Worm (Caenorhabditis elegans) whole organism, late embryonic: ENCODE results near the gene C23G10.11.

ENCODE experiments used
- C08G9.2 ChIP-seq: sonication (generic microtip); optimal IDR thresholded peaks from 2 replicates; lab custom pipeline; 2016; ENCODE audit warnings: mild to moderate bottlenecking, missing genetic modification characterization, moderate library complexity, missing compliant biosample characterization
- C38D4.7 ChIP-seq: fragments of 200-800 bp; sonication (Bioruptor generic); optimal IDR thresholded peaks from 2 replicates; lab custom pipeline; 2018; ENCODE audit warnings: mild to moderate bottlenecking, missing genetic modification characterization, moderate library complexity, missing compliant biosample characterization
- K02D7.2 ChIP-seq: sonication (generic microtip); optimal IDR thresholded peaks from 2 replicates; lab custom pipeline; 2017; ENCODE audit warnings: mild to moderate bottlenecking, missing genetic modification characterization, missing compliant biosample characterization
- K09A11.1 ChIP-seq: sonication (generic microtip); optimal IDR thresholded peaks from 2 replicates; lab custom pipeline; 2017; ENCODE audit warnings: antibody characterized with exemption, mild to moderate bottlenecking, missing genetic modification characterization, missing compliant biosample characterization; ENCODE audit not compliant: insufficient read depth
- ceh-14 ChIP-seq: sonication (generic microtip); optimal IDR thresholded peaks from 2 replicates; lab custom pipeline; 2016; ENCODE audit warnings: missing genotype, missing genetic modification characterization, missing compliant biosample characterization
- ceh-18 ChIP-seq: sonication (generic microtip); optimal IDR thresholded peaks from 2 replicates; lab custom pipeline; 2016; ENCODE audit warnings: missing genetic modification characterization, missing compliant biosample characterization
- ceh-22 ChIP-seq: sonication (generic microtip); optimal IDR thresholded peaks from 2 replicates; lab custom pipeline; 2017; ENCODE audit warnings: missing biosample characterization, missing genetic modification characterization
- ceh-24 ChIP-seq: sonication (generic microtip); optimal IDR thresholded peaks from 2 replicates; lab custom pipeline; 2016; ENCODE audit warnings: mild to moderate bottlenecking, missing genetic modification characterization, missing compliant biosample characterization
- ceh-31 ChIP-seq: sonication (generic microtip); optimal IDR thresholded peaks from 2 replicates; lab custom pipeline; 2016; ENCODE audit warnings: missing genetic modification characterization, missing compliant biosample characterization
- ceh-45 ChIP-seq: fragments of 200-800 bp; sonication (Bioruptor generic); IDR thresholded peaks from 2 replicates; pipeline ENCODE4 v1.3.6; 2022; ENCODE audit warnings: missing genetic modification reagents, missing genetic modification characterization, missing compliant biosample characterization
- ceh-9 ChIP-seq: sonication (generic microtip); optimal IDR thresholded peaks from 2 replicates; lab custom pipeline; 2016; ENCODE audit warnings: mild to moderate bottlenecking, missing genetic modification characterization, inconsistent platforms, missing compliant biosample characterization
- che-1 ChIP-seq: sonication (generic microtip); optimal IDR thresholded peaks from 2 replicates; lab custom pipeline; 2016; ENCODE audit warnings: mild to moderate bottlenecking, missing genetic modification characterization, missing compliant biosample characterization
- dmd-4 ChIP-seq: sonication (generic microtip); optimal IDR thresholded peaks from 2 replicates; lab custom pipeline; 2016; ENCODE audit warnings: borderline replicate concordance, missing genetic modification characterization, missing compliant biosample characterization
- elt-2 ChIP-seq: sonication (generic microtip); optimal IDR thresholded peaks from 2 replicates; lab custom pipeline; 2016; ENCODE audit warnings: missing genetic modification reagents, missing genetic modification characterization, missing compliant biosample characterization
- fkh-6 ChIP-seq: sonication (generic microtip); optimal IDR thresholded peaks from 2 replicates; lab custom pipeline; 2016; ENCODE audit warnings: missing genetic modification characterization, missing compliant biosample characterization
- gmeb-2 ChIP-seq: sonication (generic microtip); optimal IDR thresholded peaks from 2 replicates; lab custom pipeline; 2016; ENCODE audit warnings: missing genetic modification characterization, inconsistent platforms, missing compliant biosample characterization
- hlh-15 ChIP-seq: sonication (generic microtip); optimal IDR thresholded peaks from 2 replicates; lab custom pipeline; 2016; ENCODE audit warnings: missing genetic modification characterization, missing compliant biosample characterization
- lim-6 ChIP-seq: sonication (generic microtip); optimal IDR thresholded peaks from 2 replicates; lab custom pipeline; 2016; ENCODE audit warnings: missing genetic modification characterization, missing compliant biosample characterization
- mec-3 ChIP-seq: sonication (generic microtip); optimal IDR thresholded peaks from 2 replicates; lab custom pipeline; 2016; ENCODE audit warnings: borderline replicate concordance, missing genetic modification characterization, missing compliant biosample characterization
- nfya-1 ChIP-seq: sonication (generic microtip); optimal IDR thresholded peaks from 2 replicates; lab custom pipeline; 2017; ENCODE audit warnings: missing genetic modification characterization, mild to moderate bottlenecking, missing compliant biosample characterization, antibody characterized with exemption, moderate library complexity
- nhr-11 ChIP-seq: fragments of 150-350 bp; optimal IDR thresholded peaks from 2 replicates; lab custom pipeline; 2014; ENCODE audit warnings: missing biosample characterization, missing genetic modification characterization
- npax-4 ChIP-seq: sonication (generic microtip); optimal IDR thresholded peaks from 2 replicates; lab custom pipeline; 2016; ENCODE audit warnings: missing genetic modification characterization, missing compliant biosample characterization
- pag-3 ChIP-seq: sonication (generic microtip); optimal IDR thresholded peaks from 2 replicates; lab custom pipeline; 2016; ENCODE audit warnings: missing compliant biosample characterization, missing genetic modification characterization, borderline replicate concordance
- pat-9 ChIP-seq: fragments of 200-800 bp; sonication (Bioruptor generic); optimal IDR thresholded peaks from 2 replicates; lab custom pipeline; 2018; ENCODE audit warnings: mild to moderate bottlenecking, missing genetic modification characterization, moderate library complexity, missing compliant biosample characterization
- pax-1 ChIP-seq: fragments of 150-350 bp; optimal IDR thresholded peaks from 2 replicates; lab custom pipeline; 2014; ENCODE audit warnings: missing biosample characterization, missing genetic modification characterization
- pha-2 ChIP-seq: sonication (generic microtip); optimal IDR thresholded peaks from 2 replicates; lab custom pipeline; 2017; ENCODE audit warnings: mild to moderate bottlenecking, missing genetic modification characterization, missing compliant biosample characterization
- pha-4 ChIP-seq: fragments of 150-350 bp; optimal IDR thresholded peaks from 2 replicates; lab custom pipeline; 2018; ENCODE audit warnings: missing biosample characterization, missing genetic modification reagents, missing genetic modification characterization
- ref-2 ChIP-seq: sonication (generic microtip); optimal IDR thresholded peaks from 2 replicates; lab custom pipeline; 2016; ENCODE audit warnings: missing genetic modification characterization, missing compliant biosample characterization
- rnt-1 ChIP-seq: sonication (generic microtip); optimal IDR thresholded peaks from 2 replicates; lab custom pipeline; 2016; ENCODE audit warnings: missing genetic modification characterization, missing compliant biosample characterization
- sox-4 ChIP-seq: sonication (generic microtip); optimal IDR thresholded peaks from 2 replicates; lab custom pipeline; 2017; ENCODE audit warnings: mild to moderate bottlenecking, missing genetic modification characterization, inconsistent platforms, missing compliant biosample characterization
- unc-3 ChIP-seq, 2 experiments: fragments of 200-800 bp in 1 of 2; sonication (Bioruptor generic) in 1 of 2; sonication (generic microtip) in 1 of 2; conservative IDR thresholded peaks in 1 of 2; optimal IDR thresholded peaks in 1 of 2; 2 replicates each; pipeline versions ENCODE4 v1.3.6 to Lab custom; 2016 to 2022; ENCODE audit warnings: missing compliant biosample characterization in 2 of 2, missing genetic modification characterization in 2 of 2, missing genetic modification reagents in 1 of 2
- unc-42 ChIP-seq: sonication (generic microtip); optimal IDR thresholded peaks from 2 replicates; lab custom pipeline; 2016; ENCODE audit warnings: missing genotype, missing genetic modification characterization, missing compliant biosample characterization
- unc-55 ChIP-seq: sonication (generic microtip); optimal IDR thresholded peaks from 2 replicates; lab custom pipeline; 2017; ENCODE audit warnings: missing biosample characterization, missing genetic modification reagents, missing genetic modification characterization
- unc-86 ChIP-seq: sonication (generic microtip); optimal IDR thresholded peaks from 2 replicates; lab custom pipeline; 2016; ENCODE audit warnings: missing genetic modification characterization, missing compliant biosample characterization

C23G10.11 gene

ce11 chrIII:6176761-6177160, 38.6 kb downstream of the C23G10.11 start, which contains the start of gene F42A10.6:
TSS of gene F42A10.6 (minus strand) at chrIII:6176861.
- TF ChIP-seq ceh-45 (GFP tag; lab: Robert Waterston, UW) (no peak), ceh-18 (tag; lab: Kevin White, UChicago) (no peak), lim-6 (no peak), K09A11.1 (tag; lab: Kevin White, UChicago) (no peak), C38D4.7 (no peak), pha-2 (no peak), ceh-14 (no peak), ceh-31 (tag; lab: Kevin White, UChicago) (no peak), K02D7.2 (tag; lab: Kevin White, UChicago) (no peak), npax-4 (tag; lab: Kevin White, UChicago) (no peak), che-1 (tag; lab: Kevin White, UChicago) (no peak), pag-3 (tag; lab: Kevin White, UChicago) (no peak), ref-2 (tag; lab: Kevin White, UChicago) (no peak), unc-42 (tag; lab: Kevin White, UChicago) (no peak), unc-3 (GFP tag; conservative IDR thresholded peaks at IDR 0.05; lab: Robert Waterston, UW) (no peak), unc-3 (tag; optimal IDR thresholded peaks at IDR 0.05; lab: Kevin White, UChicago) (no peak), C08G9.2 (tag; lab: Kevin White, UChicago) (no peak), pha-4 (tag; lab: Kevin White, UChicago) (no peak), pat-9 (tag; lab: Kevin White, UChicago) (no peak)

ce11 chrIII:6176172-6176571, 39.2 kb downstream of the C23G10.11 start:
- no peak for TF ChIP-seq unc-55 (GFP tag; lab: Kevin White, UChicago)
- no peak for TF ChIP-seq ceh-24 (tag; lab: Kevin White, UChicago)
- TF ChIP-seq gmeb-2 (tag; lab: Kevin White, UChicago): no peak
- TF ChIP-seq mec-3 (tag; lab: Kevin White, UChicago): no peak
- TF ChIP-seq ceh-22: no peak
- TF ChIP-seq elt-2 (tag; lab: Kevin White, UChicago): no peak
- no peak for TF ChIP-seq sox-4 (tag; lab: Kevin White, UChicago)
- TF ChIP-seq lim-6: no peak
- no peak for TF ChIP-seq ceh-14
- TF ChIP-seq dmd-4 (tag; lab: Kevin White, UChicago): no peak
- no peak for TF ChIP-seq hlh-15 (tag; lab: Kevin White, UChicago)
- TF ChIP-seq nhr-11 (tag; lab: Kevin White, UChicago): no peak
- TF ChIP-seq ceh-9 (tag; lab: Kevin White, UChicago): no peak
- TF ChIP-seq ref-2 (tag; lab: Kevin White, UChicago): no peak

ce11 chrIII:6173020-6173597, 42.3 kb downstream of the C23G10.11 start, which contains the start of the genes abcf-3 and F42A10.5:
TSS of gene abcf-3 (plus strand) at chrIII:6173403.
TSS of gene F42A10.5 (minus strand) at chrIII:6173477.
- TF ChIP-seq C38D4.7: no peak
- no peak for TF ChIP-seq unc-86
- no peak for TF ChIP-seq unc-3 (GFP tag; conservative IDR thresholded peaks at IDR 0.05; lab: Robert Waterston, UW)
- TF ChIP-seq unc-3 (tag; optimal IDR thresholded peaks at IDR 0.05; lab: Kevin White, UChicago): no peak
- peak; percentile 32 for TF ChIP-seq nfya-1 (tag; lab: Kevin White, UChicago)
- peak; percentile 18 for TF ChIP-seq elt-2 (tag; lab: Kevin White, UChicago)

- TF ChIP-seq pha-2: no peak
- no peak for TF ChIP-seq fkh-6 (tag; lab: Kevin White, UChicago)
- TF ChIP-seq pax-1 (tag; lab: Kevin White, UChicago): peak; percentile 72
- TF ChIP-seq lim-6: no peak
- TF ChIP-seq rnt-1: peak; percentile 42
- no peak for TF ChIP-seq ceh-14
- no peak for TF ChIP-seq mec-3 (tag; lab: Kevin White, UChicago)
- TF ChIP-seq nfya-1 (tag; lab: Kevin White, UChicago): peak; percentile 35
- TF ChIP-seq unc-55 (GFP tag; lab: Kevin White, UChicago): peak; percentile 44
- peak; percentile 31 for TF ChIP-seq ceh-31 (tag; lab: Kevin White, UChicago)
- peak; percentile 45 for TF ChIP-seq ceh-18 (tag; lab: Kevin White, UChicago)
Measured at ce11 chrIII:6170038-6170437, 45.3 kb downstream of the C23G10.11 start.
